Worm (Caenorhabditis elegans) whole organism, midembryonic: ENCODE data around the gene R10E11.9.

Experiments
- cog-1 ChIP-seq: sonication (generic microtip); optimal IDR thresholded peaks from 2 replicates; lab custom pipeline; 2016; ENCODE audit warnings: missing genetic modification characterization, missing compliant biosample characterization
- flt-1 ChIP-seq: fragments of 200-800 bp; sonication (Bioruptor generic); IDR thresholded peaks from 2 replicates; pipeline ENCODE4 v1.3.6; 2022; ENCODE audit warnings: missing genetic modification characterization, missing compliant biosample characterization
- klf-2 ChIP-seq: fragments of 200-800 bp; sonication (Bioruptor generic); conservative IDR thresholded peaks from 2 replicates; pipeline ENCODE4 v1.3.6; 2022; ENCODE audit warnings: missing genetic modification reagents, missing genetic modification characterization, missing compliant biosample characterization
- med-1 ChIP-seq: sonication (generic microtip); optimal IDR thresholded peaks from 2 replicates; lab custom pipeline; 2017; ENCODE audit warnings: missing genetic modification characterization, mild to moderate bottlenecking, missing compliant biosample characterization, antibody characterized with exemption, missing genetic modification reagents; ENCODE audit not compliant: insufficient read depth
- ref-1 ChIP-seq: fragments of 200-800 bp; sonication (Bioruptor generic); conservative IDR thresholded peaks from 2 replicates; pipeline ENCODE4 v1.3.6; 2022; ENCODE audit warnings: missing genetic modification reagents, missing genetic modification characterization, missing compliant biosample characterization
- ztf-29 ChIP-seq: fragments of 200-800 bp; sonication (Bioruptor generic); IDR thresholded peaks from 2 replicates; pipeline ENCODE4 v1.3.6; 2022; ENCODE audit warnings: missing genetic modification reagents, missing genetic modification characterization, missing compliant biosample characterization

- no peak for TF ChIP-seq ref-1 (GFP tag; lab: Robert Waterston, UW)
- no peak for TF ChIP-seq klf-2 (GFP tag; lab: Robert Waterston, UW)
- TF ChIP-seq med-1, result no peak
- no peak for TF ChIP-seq cog-1 (tag; lab: Kevin White, UChicago)
- 0 out of 2 replicates have a peak, but pooled peaks have one; percentile 38 for TF ChIP-seq ztf-29
- TF ChIP-seq flt-1, result no peak
Observed at ce11 chrIII:9825073-9825828, 31.8 kb upstream of the R10E11.9 start, which contains the start of gene ZK632.9.
